Worm (Caenorhabditis elegans): ENCODE results near the gene set-19.

The set-19 gene

DNA sequence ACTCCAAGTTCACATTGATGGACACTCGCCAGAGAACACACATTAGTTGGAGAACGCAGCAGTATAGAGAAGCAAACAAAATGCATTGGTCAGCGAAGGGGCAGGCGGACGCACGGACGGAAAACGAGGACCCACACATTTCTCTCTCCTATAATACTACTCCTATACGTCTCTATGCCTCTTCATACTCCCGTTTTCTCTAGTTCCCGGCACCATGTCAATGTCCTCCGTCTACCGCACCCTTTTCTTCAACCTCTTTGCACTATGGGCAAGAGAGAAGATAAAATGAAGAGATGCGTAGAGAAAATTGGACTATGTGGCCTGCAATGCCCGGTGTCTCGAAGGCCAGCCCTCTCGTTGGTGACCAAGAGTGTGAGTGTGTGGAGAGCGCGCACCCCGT, 6.0 kb upstream of the set-19 start, which contains the start of gene set-20 (continued):
- no peak for TF ChIP-seq unc-62 (GFP tag; optimal IDR thresholded peaks at IDR 0.05)
- TF ChIP-seq lin-13 (GFP tag; optimal IDR thresholded peaks at IDR 0.05), result no peak
- TF ChIP-seq ztf-1 (GFP tag; conservative IDR thresholded peaks at IDR 0.05), result no peak

DNA sequence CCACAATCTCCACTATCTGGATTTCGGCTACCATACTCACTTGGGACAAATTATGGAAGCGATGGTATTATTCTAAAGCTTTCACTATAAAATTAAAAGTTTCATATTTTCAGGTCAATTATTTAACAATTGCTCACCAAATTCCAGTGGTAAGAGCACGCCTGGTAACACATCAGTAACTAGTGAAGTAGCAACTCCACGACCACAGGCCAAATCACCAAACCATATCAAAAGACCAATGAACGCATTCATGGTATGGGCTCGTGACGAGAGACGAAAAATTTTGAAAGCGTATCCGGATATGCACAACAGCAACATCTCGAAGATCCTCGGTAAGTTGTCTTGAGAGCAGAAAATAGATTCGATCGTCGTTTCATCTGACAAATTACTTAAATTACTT, 7.4 kb downstream of the set-19 start:
- no peak for TF ChIP-seq unc-39 (tag; optimal IDR thresholded peaks at IDR 0.05)
- no peak for TF ChIP-seq ZK546.5 (tag; optimal IDR thresholded peaks at IDR 0.05)
- TF ChIP-seq nhr-77 (tag; optimal IDR thresholded peaks at IDR 0.05), result no peak
- no peak for TF ChIP-seq unc-55 (GFP tag; optimal IDR thresholded peaks at IDR 0.05)
- no peak for TF ChIP-seq nhr-12 (tag; optimal IDR thresholded peaks at IDR 0.05)
- no peak for TF ChIP-seq sma-9 (GFP tag; optimal IDR thresholded peaks at IDR 0.05)
- TF ChIP-seq sma-9 (tag; optimal IDR thresholded peaks at IDR 0.05), result no peak
- no peak for TF ChIP-seq peb-1 (tag; optimal IDR thresholded peaks at IDR 0.05)
- TF ChIP-seq sem-4 (tag; optimal IDR thresholded peaks at IDR 0.05), result no peak

DNA sequence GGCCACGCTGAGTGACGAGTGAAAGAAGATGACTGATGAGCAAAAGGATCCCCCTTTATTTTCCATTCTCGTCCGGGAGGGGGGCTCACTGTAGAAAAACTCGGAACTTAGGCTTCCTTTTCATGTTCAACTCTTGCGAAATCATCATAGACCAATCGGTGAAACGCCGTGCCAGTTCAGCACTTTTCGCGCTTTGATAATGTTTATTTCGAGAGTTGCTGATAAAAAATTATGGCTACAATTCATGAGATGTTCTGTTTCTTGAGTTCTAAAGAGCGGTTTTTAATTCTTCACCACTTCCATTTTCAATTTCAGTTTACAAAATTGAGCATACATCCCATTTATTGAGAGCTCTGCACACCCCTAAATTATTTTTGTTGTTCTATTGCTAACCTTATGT, 9.2 kb downstream of the set-19 start:
- TF ChIP-seq sma-9 (GFP tag; optimal IDR thresholded peaks at IDR 0.05), result peak; percentile 15
- TF ChIP-seq sma-9 (tag; optimal IDR thresholded peaks at IDR 0.05), result no peak
- TF ChIP-seq sma-3 (GFP tag; optimal IDR thresholded peaks at IDR 0.05), result no peak
- peak; percentile 69 for TF ChIP-seq fos-1 (tag; optimal IDR thresholded peaks at IDR 0.05)

DNA sequence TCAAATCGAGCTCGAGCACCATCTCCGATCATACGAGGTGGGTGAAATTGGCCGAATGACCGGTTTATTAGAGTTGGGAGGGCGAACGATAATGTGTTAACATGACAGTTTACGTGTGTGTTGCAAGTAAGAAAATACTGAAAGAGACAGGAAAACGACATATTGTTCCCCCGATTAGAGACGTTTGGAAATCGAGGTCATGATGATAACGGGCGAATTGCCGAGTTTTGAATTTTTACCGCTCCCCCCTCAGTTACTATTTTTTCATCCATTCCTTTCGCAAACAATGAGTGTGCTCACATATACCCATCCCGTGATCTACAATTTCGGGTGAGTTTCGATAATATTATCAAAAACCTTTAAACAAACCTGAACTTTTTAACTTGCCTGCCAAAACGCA, 10.3 kb downstream of the set-19 start:
- TF ChIP-seq fos-1 (tag; optimal IDR thresholded peaks at IDR 0.05) (peak; percentile 65), lin-39 (tag; optimal IDR thresholded peaks at IDR 0.05) (no peak), sma-9 (GFP tag; optimal IDR thresholded peaks at IDR 0.05) (no peak), sma-9 (tag; optimal IDR thresholded peaks at IDR 0.05) (no peak)

DNA sequence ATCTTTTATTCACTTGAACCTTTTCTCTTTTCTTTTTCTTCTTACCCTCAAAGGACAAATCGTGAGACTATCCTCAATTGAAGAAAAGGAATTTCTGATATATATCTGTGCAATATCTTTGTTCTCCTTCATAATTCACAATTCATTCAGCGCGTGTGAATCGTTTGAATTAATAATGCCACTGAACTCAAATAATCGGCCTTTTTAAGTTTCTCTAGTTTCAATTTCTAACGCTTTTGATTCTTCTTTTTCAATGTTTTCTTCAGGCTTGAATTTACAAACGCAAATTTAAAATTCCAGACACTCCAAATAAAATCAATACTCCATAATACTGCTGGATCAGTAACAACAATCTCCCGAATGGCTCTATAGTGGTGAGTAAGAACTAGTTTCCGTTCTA, 16.5 kb downstream of the set-19 start, which contains the start of gene egl-13:
Gene egl-13, plus strand, starts transcription at position 301 of the 400 bp plus-strand sequence.
- no peak for TF ChIP-seq lsy-2 (tag; optimal IDR thresholded peaks at IDR 0.05)
- TF ChIP-seq snpc-4 (tag; optimal IDR thresholded peaks at IDR 0.05), result no peak
- TF ChIP-seq mdl-1 (tag; optimal IDR thresholded peaks at IDR 0.05), result no peak
- TF ChIP-seq ZK546.5 (tag; optimal IDR thresholded peaks at IDR 0.05), result no peak
- TF ChIP-seq elt-1 (tag; optimal IDR thresholded peaks at IDR 0.05), result no peak
- TF ChIP-seq mab-5 (tag; optimal IDR thresholded peaks at IDR 0.05), result no peak
- TF ChIP-seq F13H6.1 (tag; optimal IDR thresholded peaks at IDR 0.05), result no peak
- no peak for TF ChIP-seq ceh-82 (tag; optimal IDR thresholded peaks at IDR 0.05)
- TF ChIP-seq nhr-77 (tag; optimal IDR thresholded peaks at IDR 0.05), result no peak
- TF ChIP-seq ama-1 (optimal IDR thresholded peaks at IDR 0.05), result no peak
- TF ChIP-seq mbf-1 (tag; optimal IDR thresholded peaks at IDR 0.05), result no peak
- TF ChIP-seq nhr-21 (tag; optimal IDR thresholded peaks at IDR 0.05), result no peak
- no peak for TF ChIP-seq nhr-23 (tag; optimal IDR thresholded peaks at IDR 0.05)
- TF ChIP-seq unc-62 (GFP tag; optimal IDR thresholded peaks at IDR 0.05), result no peak
- TF ChIP-seq nhr-10 (tag; optimal IDR thresholded peaks at IDR 0.05), result no peak
- TF ChIP-seq sma-9 (GFP tag; optimal IDR thresholded peaks at IDR 0.05), result no peak
- no peak for TF ChIP-seq sma-9 (tag; optimal IDR thresholded peaks at IDR 0.05)
- TF ChIP-seq ztf-1 (GFP tag; conservative IDR thresholded peaks at IDR 0.05), result no peak
- TF ChIP-seq zag-1 (tag; optimal IDR thresholded peaks at IDR 0.05), result no peak

DNA sequence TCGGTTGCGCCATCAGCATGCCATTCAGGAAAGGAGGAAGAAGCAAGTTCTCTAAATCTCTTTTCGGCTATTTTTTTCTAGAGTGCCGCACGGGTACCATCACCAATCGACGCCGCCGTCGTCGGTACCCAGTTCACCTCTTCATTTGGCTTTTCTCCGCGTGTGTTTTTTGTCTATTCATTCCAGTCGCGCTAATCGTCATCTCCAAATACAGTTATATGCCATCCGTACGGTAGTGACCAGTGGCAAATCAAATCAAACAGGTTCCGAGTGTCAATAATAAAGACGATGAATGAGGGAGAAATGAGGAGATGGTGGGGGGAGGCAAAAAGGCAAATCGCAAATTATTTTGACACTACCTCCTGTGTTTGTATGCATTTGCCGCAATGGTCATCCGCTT, 18.8 kb downstream of the set-19 start:
- TF ChIP-seq nhr-25 (tag; optimal IDR thresholded peaks at IDR 0.05) (peak; percentile 49), unc-55 (GFP tag; optimal IDR thresholded peaks at IDR 0.05) (no peak)

DNA sequence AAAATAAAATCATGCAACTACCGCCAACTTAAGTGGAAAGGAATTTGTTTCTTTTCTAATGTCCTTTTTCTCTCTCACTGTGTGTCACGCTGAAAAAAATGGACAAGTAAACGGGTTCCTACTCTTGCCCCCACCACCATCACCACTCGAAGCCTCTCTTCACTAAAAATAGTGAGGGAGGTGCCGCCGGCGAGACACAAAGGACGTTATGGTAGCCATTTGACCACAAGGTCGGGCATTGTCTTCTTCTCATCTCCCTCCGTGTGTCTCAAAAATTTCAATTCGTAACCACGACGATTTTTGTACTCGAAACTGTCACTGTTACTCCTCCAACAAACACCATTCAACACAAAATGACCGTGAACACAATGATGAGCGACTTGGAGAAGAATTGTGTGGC, 20.4 kb downstream of the set-19 start, which contains the start of gene T22B7.22:
Gene T22B7.22, plus strand, starts transcription at position 354 of the 400 bp plus-strand sequence.
- TF ChIP-seq blmp-1 (tag; optimal IDR thresholded peaks at IDR 0.05; ENCODE audit: insufficient read depth) (peak; percentile 3), nhr-237 (tag; optimal IDR thresholded peaks at IDR 0.05) (no peak), F13H6.1 (tag; optimal IDR thresholded peaks at IDR 0.05) (peak; percentile 42), nhr-25 (tag; optimal IDR thresholded peaks at IDR 0.05) (peak; percentile 89), nhr-129 (tag; optimal IDR thresholded peaks at IDR 0.05) (peak; percentile 40), ceh-82 (tag; optimal IDR thresholded peaks at IDR 0.05) (no peak), sma-9 (GFP tag; optimal IDR thresholded peaks at IDR 0.05) (peak; percentile 1), sma-9 (tag; optimal IDR thresholded peaks at IDR 0.05) (no peak), fos-1 (tag; optimal IDR thresholded peaks at IDR 0.05) (peak; percentile 5), crh-2 (tag; optimal IDR thresholded peaks at IDR 0.05) (peak; percentile 10)

Data from whole organism, L2 larva.